Worm (Caenorhabditis elegans): ENCODE data around the gene str-106.

Gene str-106

DNA sequence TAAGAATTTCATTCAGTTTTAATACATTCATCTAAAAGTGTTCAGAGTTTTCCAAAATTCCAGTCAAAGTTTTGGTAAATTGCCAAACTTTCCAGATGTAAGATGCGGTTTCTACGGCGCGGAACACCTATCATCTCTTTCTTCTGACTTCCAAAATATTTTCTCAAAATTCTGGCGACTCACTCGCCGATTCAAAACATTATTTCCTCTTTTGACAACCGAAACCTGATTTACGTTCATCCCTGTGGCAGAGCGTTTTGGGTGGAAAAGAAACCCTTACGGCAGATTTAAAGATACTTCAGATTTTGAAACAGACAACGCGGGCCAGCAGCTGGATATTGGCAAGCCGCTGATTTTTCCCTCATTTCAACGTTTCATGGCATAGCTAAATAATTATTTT lies 17.6 kb downstream of the str-106 start, which contains the start of gene F11A5.5:
TSS of gene F11A5.5 (plus strand) at position 301 of the 400 bp plus-strand sequence.
- no peak for TF ChIP-seq hmg-4 (GFP tag; optimal IDR thresholded peaks at IDR 0.05)
- no peak for TF ChIP-seq F13C5.2 (tag; optimal IDR thresholded peaks at IDR 0.05)
- no peak for TF ChIP-seq ceh-13 (GFP tag; optimal IDR thresholded peaks at IDR 0.05)
- TF ChIP-seq tra-4 (tag; optimal IDR thresholded peaks at IDR 0.05), result no peak
- TF ChIP-seq aly-1 (tag; optimal IDR thresholded peaks at IDR 0.05), result no peak
- TF ChIP-seq tbx-37 (GFP tag; conservative IDR thresholded peaks at IDR 0.05), result no peak
- TF ChIP-seq sea-1 (GFP tag; conservative IDR thresholded peaks at IDR 0.05), result no peak
- TF ChIP-seq B0310.2 (tag; optimal IDR thresholded peaks at IDR 0.05), result no peak
- TF ChIP-seq tbx-11 (GFP tag; IDR thresholded peaks at IDR 0.05), result no peak
- TF ChIP-seq ets-7 (tag; optimal IDR thresholded peaks at IDR 0.05), result no peak
- no peak for TF ChIP-seq ama-1 (optimal IDR thresholded peaks at IDR 0.05)
- TF ChIP-seq flt-1 (GFP tag; IDR thresholded peaks at IDR 0.05), result no peak
- TF ChIP-seq hmbx-1 (tag; optimal IDR thresholded peaks at IDR 0.05), result no peak
- no peak for TF ChIP-seq scrt-1 (GFP tag; IDR thresholded peaks at IDR 0.05)

DNA sequence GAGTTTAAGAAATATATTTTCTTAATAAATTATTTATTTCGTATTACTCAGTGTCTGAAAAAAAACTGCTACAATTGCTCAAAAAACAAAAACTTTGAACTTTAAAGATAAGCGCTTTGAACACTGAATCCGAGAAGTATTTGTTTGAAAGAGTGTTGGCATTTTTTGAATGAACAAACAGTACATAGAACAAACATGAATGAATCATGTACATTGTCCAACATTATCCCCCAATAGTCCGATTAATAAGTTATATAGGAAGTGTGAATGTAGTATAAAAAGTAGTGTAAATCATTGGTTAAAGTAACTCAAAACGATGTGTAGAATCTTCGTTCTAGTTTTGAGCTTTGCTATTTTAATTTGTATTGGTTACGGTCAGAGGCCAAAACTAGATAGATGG lies 21.3 kb downstream of the str-106 start, which contains the start of gene F11A5.17:
TSS of gene F11A5.17 (plus strand) at position 301 of the 400 bp plus-strand sequence.
- no peak for TF ChIP-seq F13C5.2 (tag; optimal IDR thresholded peaks at IDR 0.05)
- TF ChIP-seq aly-1 (tag; optimal IDR thresholded peaks at IDR 0.05), result no peak
- no peak for TF ChIP-seq hmg-4 (GFP tag; optimal IDR thresholded peaks at IDR 0.05)
- no peak for TF ChIP-seq hmbx-1 (tag; optimal IDR thresholded peaks at IDR 0.05)
- no peak for TF ChIP-seq ceh-13 (GFP tag; optimal IDR thresholded peaks at IDR 0.05)
- no peak for TF ChIP-seq ceh-36 (tag; optimal IDR thresholded peaks at IDR 0.05)
- no peak for TF ChIP-seq sea-1 (GFP tag; conservative IDR thresholded peaks at IDR 0.05)
- TF ChIP-seq B0310.2 (tag; optimal IDR thresholded peaks at IDR 0.05), result no peak
- no peak for TF ChIP-seq tbx-37 (GFP tag; conservative IDR thresholded peaks at IDR 0.05)
- no peak for TF ChIP-seq ama-1 (optimal IDR thresholded peaks at IDR 0.05)

DNA sequence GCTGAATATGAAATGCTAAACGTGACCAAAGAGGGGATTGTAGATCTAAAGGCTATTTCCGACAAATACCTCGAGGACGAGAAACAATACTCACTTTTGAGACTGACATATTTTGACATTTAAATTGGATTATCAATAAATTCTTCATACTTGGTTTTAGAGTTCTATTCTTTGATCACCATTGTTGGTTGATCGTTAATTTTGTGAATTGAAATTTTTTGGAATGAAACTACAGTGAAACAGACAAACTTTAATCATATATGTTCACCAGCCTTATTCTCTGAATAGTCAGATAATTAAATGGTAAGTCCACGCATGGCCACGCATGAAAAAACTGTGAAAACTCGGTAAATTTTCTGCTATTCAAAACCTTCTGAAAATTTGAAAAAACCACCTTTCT lies 22.2 kb downstream of the str-106 start, which contains the start of gene F11A5.18:
TSS of gene F11A5.18 (plus strand) at position 301 of the 400 bp plus-strand sequence.
- TF ChIP-seq tbx-37 (GFP tag; conservative IDR thresholded peaks at IDR 0.05), result no peak

DNA sequence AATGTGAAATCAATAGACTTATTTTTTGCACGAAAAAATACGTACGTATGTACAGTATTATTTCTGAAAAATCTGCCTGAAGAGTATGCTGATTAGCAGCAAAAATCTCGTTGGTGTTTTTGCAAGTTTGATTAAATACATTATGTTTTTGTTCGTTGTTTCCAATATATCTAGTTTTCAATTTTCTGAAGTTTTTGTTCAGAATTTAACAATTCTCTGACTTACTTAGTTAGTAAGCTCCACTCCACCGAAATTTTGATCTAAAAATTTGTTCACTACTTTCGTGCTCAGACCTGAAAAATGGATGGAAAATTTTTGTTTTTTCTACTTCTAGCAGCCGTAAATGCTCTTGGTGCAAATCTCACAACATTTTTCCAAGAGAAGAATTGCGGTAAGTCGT lies 24.4 kb downstream of the str-106 start, which contains the start of gene irld-26:
TSS of gene irld-26 (plus strand) at position 301 of the 400 bp plus-strand sequence.
- TF ChIP-seq hmg-4 (GFP tag; optimal IDR thresholded peaks at IDR 0.05), result no peak
- TF ChIP-seq flt-1 (GFP tag; IDR thresholded peaks at IDR 0.05), result no peak
- no peak for TF ChIP-seq tra-4 (tag; optimal IDR thresholded peaks at IDR 0.05)
- TF ChIP-seq ceh-13 (GFP tag; optimal IDR thresholded peaks at IDR 0.05), result no peak
- TF ChIP-seq pes-1 (GFP tag; IDR thresholded peaks at IDR 0.05), result no peak
- TF ChIP-seq hmbx-1 (tag; optimal IDR thresholded peaks at IDR 0.05), result no peak
- TF ChIP-seq aly-1 (tag; optimal IDR thresholded peaks at IDR 0.05), result no peak
- TF ChIP-seq hnd-1 (tag; optimal IDR thresholded peaks at IDR 0.05), result no peak
- TF ChIP-seq ama-1 (optimal IDR thresholded peaks at IDR 0.05), result no peak
- no peak for TF ChIP-seq ets-7 (tag; optimal IDR thresholded peaks at IDR 0.05)
- no peak for TF ChIP-seq tbx-11 (GFP tag; IDR thresholded peaks at IDR 0.05)

DNA sequence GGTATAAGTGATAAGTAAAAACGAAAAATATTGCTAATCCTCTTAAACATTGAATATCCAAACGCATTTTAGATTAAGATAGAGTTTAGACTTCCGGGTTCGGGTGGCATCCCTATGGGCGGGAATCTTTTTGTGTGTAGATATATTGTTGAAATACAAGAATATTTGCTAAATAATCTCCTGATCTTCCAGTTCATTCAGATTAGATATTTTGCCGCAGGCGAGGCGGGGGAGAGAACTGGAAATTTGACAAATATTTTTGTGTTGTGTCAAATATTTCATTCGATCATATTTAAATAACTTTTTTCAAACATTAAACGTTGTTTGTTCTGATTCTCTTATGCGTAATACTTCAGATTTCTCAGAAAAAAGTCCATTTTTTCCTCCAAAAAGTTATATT lies 29.4 kb downstream of the str-106 start, which contains the start of gene oac-15:
TSS of gene oac-15 (minus strand) at position 101 of the 400 bp plus-strand sequence.
- TF ChIP-seq flt-1 (GFP tag; IDR thresholded peaks at IDR 0.05) (no peak), pes-1 (GFP tag; IDR thresholded peaks at IDR 0.05) (no peak)

DNA sequence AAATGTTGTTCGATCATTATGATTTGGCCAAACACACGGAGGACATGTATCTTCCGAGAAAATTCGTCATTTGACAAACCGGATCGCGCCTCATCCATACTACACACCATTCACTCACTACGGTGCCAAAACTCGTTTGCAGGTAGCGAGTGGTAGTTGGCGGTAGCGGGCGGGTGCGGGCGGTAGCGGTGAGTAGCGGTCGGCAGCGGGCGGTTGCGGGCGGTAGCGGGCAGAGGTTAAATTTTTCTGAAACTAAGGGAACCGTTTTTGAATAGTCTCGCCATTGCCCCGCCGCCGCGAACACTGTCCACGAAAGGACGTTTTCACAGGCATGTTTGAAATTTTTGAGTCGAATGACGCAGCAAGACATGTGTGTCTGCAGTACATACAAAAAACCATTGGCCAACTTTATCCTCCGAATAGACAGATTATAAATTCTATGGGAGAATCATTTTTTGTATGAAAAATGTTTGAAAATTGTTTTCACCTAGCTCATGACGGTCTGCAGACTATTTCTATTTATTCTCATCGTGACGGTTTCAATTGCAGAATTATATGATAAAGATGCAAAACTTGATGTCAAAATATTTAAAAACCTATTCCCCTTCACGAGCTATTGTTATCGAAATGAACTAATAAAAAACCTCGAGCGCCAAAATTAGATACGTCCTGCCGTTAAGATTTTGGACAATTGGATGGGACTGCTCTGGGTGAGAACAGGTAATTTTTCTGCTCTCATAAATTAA lies 30.0 kb downstream of the str-106 start, which contains the start of gene F11A5.16:
TSS of gene F11A5.16 (plus strand) at position 696 of the 746 bp plus-strand sequence.
- TF ChIP-seq pes-1 (GFP tag; IDR thresholded peaks at IDR 0.05), result no peak
- no peak for TF ChIP-seq sea-1 (GFP tag; conservative IDR thresholded peaks at IDR 0.05)
- TF ChIP-seq tbx-11 (GFP tag; IDR thresholded peaks at IDR 0.05), result no peak
- no peak for TF ChIP-seq hmg-4 (GFP tag; optimal IDR thresholded peaks at IDR 0.05)
- TF ChIP-seq tra-4 (tag; optimal IDR thresholded peaks at IDR 0.05), result no peak
- TF ChIP-seq hnd-1 (tag; optimal IDR thresholded peaks at IDR 0.05), result no peak
- TF ChIP-seq scrt-1 (GFP tag; IDR thresholded peaks at IDR 0.05), result no peak
- TF ChIP-seq ceh-13 (GFP tag; optimal IDR thresholded peaks at IDR 0.05), result no peak
- TF ChIP-seq flt-1 (GFP tag; IDR thresholded peaks at IDR 0.05), result no peak
- TF ChIP-seq ama-1 (optimal IDR thresholded peaks at IDR 0.05), result no peak
- TF ChIP-seq tbx-37 (GFP tag; conservative IDR thresholded peaks at IDR 0.05), result no peak
- TF ChIP-seq aly-1 (tag; optimal IDR thresholded peaks at IDR 0.05), result no peak
- no peak for TF ChIP-seq B0310.2 (tag; optimal IDR thresholded peaks at IDR 0.05)
- no peak for TF ChIP-seq ceh-36 (tag; optimal IDR thresholded peaks at IDR 0.05)
- TF ChIP-seq F13C5.2 (tag; optimal IDR thresholded peaks at IDR 0.05), result no peak
- no peak for TF ChIP-seq hmbx-1 (tag; optimal IDR thresholded peaks at IDR 0.05)
- no peak for TF ChIP-seq ets-7 (tag; optimal IDR thresholded peaks at IDR 0.05)

DNA sequence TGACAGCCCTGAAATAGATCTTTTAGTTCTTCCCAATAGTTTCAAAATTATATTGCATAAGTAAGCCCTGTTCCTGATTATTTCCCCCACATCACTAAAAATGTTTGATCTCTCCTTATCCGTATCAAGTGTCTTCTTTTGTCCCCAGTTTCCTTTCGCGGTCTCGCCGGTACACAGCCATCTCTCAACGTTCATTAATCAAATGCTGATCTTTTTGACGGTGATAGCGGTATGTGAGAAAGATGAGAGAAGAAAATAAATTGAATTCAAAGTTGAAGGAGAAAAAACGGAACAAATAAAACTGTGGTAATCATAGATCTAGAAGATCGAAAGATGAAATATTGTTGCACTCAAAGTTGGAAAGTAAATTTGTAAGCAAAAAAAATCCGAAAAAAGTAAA lies 31.3 kb downstream of the str-106 start:
- TF ChIP-seq ceh-13 (GFP tag; optimal IDR thresholded peaks at IDR 0.05) (no peak), scrt-1 (GFP tag; IDR thresholded peaks at IDR 0.05) (no peak), hmbx-1 (tag; optimal IDR thresholded peaks at IDR 0.05) (no peak), ceh-36 (tag; optimal IDR thresholded peaks at IDR 0.05) (no peak), flt-1 (GFP tag; IDR thresholded peaks at IDR 0.05) (no peak), hnd-1 (tag; optimal IDR thresholded peaks at IDR 0.05) (no peak), ets-7 (tag; optimal IDR thresholded peaks at IDR 0.05) (no peak), B0310.2 (tag; optimal IDR thresholded peaks at IDR 0.05) (no peak)

DNA sequence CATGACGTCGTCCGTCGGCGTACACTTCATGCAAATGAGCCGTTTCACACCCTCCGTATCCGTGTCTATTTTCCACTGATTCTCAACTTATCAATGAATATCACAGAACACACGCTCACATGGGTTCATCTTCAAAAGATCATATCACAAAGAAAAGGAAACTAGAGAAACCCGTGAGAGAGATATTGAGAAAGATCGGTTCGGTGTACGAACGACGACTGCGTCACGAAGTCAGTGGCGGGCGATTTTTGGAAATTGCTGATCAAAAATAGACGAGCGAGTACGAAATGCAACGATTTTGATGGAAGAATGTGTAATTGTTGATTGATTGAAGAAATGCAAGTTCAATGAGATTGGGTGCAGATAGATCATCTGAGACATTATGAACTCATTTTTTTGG lies 32.9 kb downstream of the str-106 start:
- TF ChIP-seq tbx-37 (GFP tag; conservative IDR thresholded peaks at IDR 0.05), result no peak
- TF ChIP-seq hnd-1 (tag; optimal IDR thresholded peaks at IDR 0.05), result no peak
- TF ChIP-seq flt-1 (GFP tag; IDR thresholded peaks at IDR 0.05), result no peak
- TF ChIP-seq ceh-36 (tag; optimal IDR thresholded peaks at IDR 0.05), result no peak
- no peak for TF ChIP-seq sea-1 (GFP tag; conservative IDR thresholded peaks at IDR 0.05)
- no peak for TF ChIP-seq B0310.2 (tag; optimal IDR thresholded peaks at IDR 0.05)
- TF ChIP-seq hmg-4 (GFP tag; optimal IDR thresholded peaks at IDR 0.05), result no peak
- no peak for TF ChIP-seq hmbx-1 (tag; optimal IDR thresholded peaks at IDR 0.05)
- TF ChIP-seq tra-4 (tag; optimal IDR thresholded peaks at IDR 0.05), result no peak
- no peak for TF ChIP-seq tbx-11 (GFP tag; IDR thresholded peaks at IDR 0.05)
- TF ChIP-seq ets-7 (tag; optimal IDR thresholded peaks at IDR 0.05), result no peak
- no peak for TF ChIP-seq scrt-1 (GFP tag; IDR thresholded peaks at IDR 0.05)
- TF ChIP-seq F13C5.2 (tag; optimal IDR thresholded peaks at IDR 0.05), result no peak
- TF ChIP-seq aly-1 (tag; optimal IDR thresholded peaks at IDR 0.05), result no peak
- no peak for TF ChIP-seq ceh-13 (GFP tag; optimal IDR thresholded peaks at IDR 0.05)
- TF ChIP-seq ama-1 (optimal IDR thresholded peaks at IDR 0.05), result no peak
- no peak for TF ChIP-seq pes-1 (GFP tag; IDR thresholded peaks at IDR 0.05)

All from whole organism, early embryonic.